Fruit fly (Drosophila melanogaster): ENCODE measurements around the gene MKP-4.

The MKP-4 gene

dm6 chrX:19668405-19668804, 45.5 kb downstream of the MKP-4 start (continued):
- TF ChIP-seq HLH54F (GFP tag; optimal IDR thresholded peaks at IDR 0.05) (peak; percentile 96), zen (tag; optimal IDR thresholded peaks at IDR 0.05) (peak; percentile 89), CG14667 (GFP tag; IDR thresholded peaks at IDR 0.05) (peak; percentile 90), Nf-YB (GFP tag; optimal IDR thresholded peaks at IDR 0.05) (peak; percentile 84), toy (GFP tag; IDR thresholded peaks at IDR 0.05) (peak; percentile 72; the same call in 1 of the 2 replicates), ci (GFP tag; IDR thresholded peaks at IDR 0.05) (peak; percentile 98), CG2889 (GFP tag; IDR thresholded peaks at IDR 0.05) (peak; percentile 96), CG1602 (GFP tag; optimal IDR thresholded peaks at IDR 0.05) (peak; percentile 96), Bdp1 (GFP tag; optimal IDR thresholded peaks at IDR 0.05) (peak; percentile 92), CG6791 (GFP tag; IDR thresholded peaks at IDR 0.05; ENCODE audit: partially characterized antibody) (no peak), CG3163 (GFP tag; optimal IDR thresholded peaks at IDR 0.05) (peak; percentile 89), tap (tag; optimal IDR thresholded peaks at IDR 0.05) (peak; percentile 86), tx (GFP tag; optimal IDR thresholded peaks at IDR 0.05) (peak; percentile 97), CG8944 (GFP tag; optimal IDR thresholded peaks at IDR 0.05) (peak; percentile 98), CG1792 (GFP tag; optimal IDR thresholded peaks at IDR 0.05) (peak; percentile 95), crp (GFP tag; optimal IDR thresholded peaks at IDR 0.05) (peak in 1 of 2 experiments; percentile 64), CG10565 (GFP tag; optimal IDR thresholded peaks at IDR 0.05) (peak; percentile 90), CG10654 (GFP tag; optimal IDR thresholded peaks at IDR 0.05) (peak; percentile 88), CG32532 (GFP tag; IDR thresholded peaks at IDR 0.05) (peak; percentile 93), CG8478 (optimal IDR thresholded peaks at IDR 0.05) (no peak), ham (GFP tag; IDR thresholded peaks at IDR 0.05) (peak; percentile 77), slp2 (GFP tag; optimal IDR thresholded peaks at IDR 0.05) (peak; percentile 90), Gsc (GFP tag; IDR thresholded peaks at IDR 0.05) (peak; percentile 86), NFAT (GFP tag; IDR thresholded peaks at IDR 0.05) (peak; percentile 93), CG4404 (GFP tag; IDR thresholded peaks at IDR 0.05) (peak; percentile 92), ranshi (GFP tag; IDR thresholded peaks at IDR 0.05) (peak; percentile 94), CG3847 (GFP tag; IDR thresholded peaks at IDR 0.05) (peak; percentile 95), NC2α (GFP tag; optimal IDR thresholded peaks at IDR 0.05) (peak; percentile 97), CG4328 (GFP tag; optimal IDR thresholded peaks at IDR 0.05) (peak; percentile 84), CG18619 (GFP tag; optimal IDR thresholded peaks at IDR 0.05) (peak; percentile 94), lov (optimal IDR thresholded peaks at IDR 0.05) (no peak), lov (GFP tag; IDR thresholded peaks at IDR 0.05) (peak; percentile 95), Tbp (GFP tag; optimal IDR thresholded peaks at IDR 0.05) (no peak), tll (GFP tag; optimal IDR thresholded peaks at IDR 0.05) (peak in 1 of 2 experiments; percentile 1), D19B (GFP tag; optimal IDR thresholded peaks at IDR 0.05) (peak; percentile 67), CG2712 (tag; optimal IDR thresholded peaks at IDR 0.05) (peak; percentile 95), pnt (GFP tag; optimal IDR thresholded peaks at IDR 0.05) (peak; percentile 99), ato (GFP tag; IDR thresholded peaks at IDR 0.05; ENCODE audit: partially characterized antibody) (no peak), wdn (GFP tag; IDR thresholded peaks at IDR 0.05) (peak; percentile 95), CG32772 (GFP tag; IDR thresholded peaks at IDR 0.05) (peak; percentile 91), CG11723 (GFP tag; optimal IDR thresholded peaks at IDR 0.05) (peak; percentile 96), CG7928 (GFP tag; optimal IDR thresholded peaks at IDR 0.05) (peak; percentile 70), zf30C (GFP tag; optimal IDR thresholded peaks at IDR 0.05) (no peak), Trl (optimal IDR thresholded peaks at IDR 0.05) (no peak), Trl (GFP tag; optimal IDR thresholded peaks at IDR 0.05) (peak; percentile 98), CG17802 (tag; optimal IDR thresholded peaks at IDR 0.05) (peak; percentile 81), CG11247 (GFP tag; IDR thresholded peaks at IDR 0.05) (peak; percentile 93), sim (GFP tag; IDR thresholded peaks at IDR 0.05) (peak; percentile 73), fd3F (GFP tag; optimal IDR thresholded peaks at IDR 0.05) (peak; percentile 94), aop (GFP tag; IDR thresholded peaks at IDR 0.05) (peak; percentile 89), fd64A (GFP tag; optimal IDR thresholded peaks at IDR 0.05) (peak; percentile 85), Hand (GFP tag; optimal IDR thresholded peaks at IDR 0.05) (peak; percentile 88), CG10267 (tag; optimal IDR thresholded peaks at IDR 0.05) (peak; percentile 87)

Measured in whole organism, embryonic.